Worm (Caenorhabditis elegans) whole organism, midembryonic: ENCODE data around the gene F13E9.9.

Experiments
- cog-1 ChIP-seq: sonication (generic microtip); optimal IDR thresholded peaks from 2 replicates; lab custom pipeline; 2016; ENCODE audit warnings: missing genetic modification characterization, missing compliant biosample characterization
- flt-1 ChIP-seq: fragments of 200-800 bp; sonication (Bioruptor generic); IDR thresholded peaks from 2 replicates; pipeline ENCODE4 v1.3.6; 2022; ENCODE audit warnings: missing genetic modification characterization, missing compliant biosample characterization
- ref-1 ChIP-seq: fragments of 200-800 bp; sonication (Bioruptor generic); conservative IDR thresholded peaks from 2 replicates; pipeline ENCODE4 v1.3.6; 2022; ENCODE audit warnings: missing genetic modification reagents, missing genetic modification characterization, missing compliant biosample characterization

- TF ChIP-seq cog-1 (tag; lab: Kevin White, UChicago) (no peak), ref-1 (GFP tag; lab: Robert Waterston, UW) (no peak), flt-1 (GFP tag; lab: Robert Waterston, UW) (no peak)
Observed at ce11 chrIV:10869642-10870041, 29.3 kb downstream of the F13E9.9 start.
